Fruit fly (Drosophila melanogaster): ENCODE measurements around the gene mTerf5.

The mTerf5 gene

DNA sequence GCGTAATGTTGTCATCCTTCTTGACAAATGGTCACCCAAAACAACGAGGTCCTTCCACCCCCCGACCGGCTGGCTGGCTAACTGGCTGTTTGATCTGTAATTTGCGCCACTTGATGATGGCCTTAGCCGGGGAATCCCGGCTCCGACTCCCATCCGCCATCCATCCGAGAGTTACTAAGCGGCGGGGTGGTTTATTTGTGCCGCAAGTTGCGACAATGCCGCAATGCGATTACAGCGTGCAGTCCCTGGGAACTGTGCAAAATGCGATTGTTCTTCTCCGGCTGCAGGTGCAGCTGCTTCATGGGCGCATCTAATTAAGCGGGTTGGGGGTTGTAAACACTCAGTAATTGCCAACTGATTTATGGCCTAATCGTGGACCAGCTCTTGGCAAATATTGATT is 36.5 kb upstream of the mTerf5 start:
- TF ChIP-seq CG7045 (GFP tag; optimal IDR thresholded peaks at IDR 0.05) (no peak), cnc (optimal IDR thresholded peaks at IDR 0.05) (no peak), Mnt (GFP tag; optimal IDR thresholded peaks at IDR 0.05) (no peak), CG12768 (GFP tag; optimal IDR thresholded peaks at IDR 0.05) (no peak), bab1 (GFP tag; optimal IDR thresholded peaks at IDR 0.05) (no peak), CG33017 (tag; optimal IDR thresholded peaks at IDR 0.05) (no peak), tj (GFP tag; optimal IDR thresholded peaks at IDR 0.05) (no peak), kay (GFP tag; ENCODE audit: borderline replicate concordance) (no peak), CG11617 (GFP tag; optimal IDR thresholded peaks at IDR 0.05) (no peak), CG1620 (GFP tag; optimal IDR thresholded peaks at IDR 0.05) (no peak), pad (GFP tag; optimal IDR thresholded peaks at IDR 0.05) (no peak), Crg-1 (GFP tag; optimal IDR thresholded peaks at IDR 0.05) (no peak), CG5204 (GFP tag; optimal IDR thresholded peaks at IDR 0.05) (no peak)

DNA sequence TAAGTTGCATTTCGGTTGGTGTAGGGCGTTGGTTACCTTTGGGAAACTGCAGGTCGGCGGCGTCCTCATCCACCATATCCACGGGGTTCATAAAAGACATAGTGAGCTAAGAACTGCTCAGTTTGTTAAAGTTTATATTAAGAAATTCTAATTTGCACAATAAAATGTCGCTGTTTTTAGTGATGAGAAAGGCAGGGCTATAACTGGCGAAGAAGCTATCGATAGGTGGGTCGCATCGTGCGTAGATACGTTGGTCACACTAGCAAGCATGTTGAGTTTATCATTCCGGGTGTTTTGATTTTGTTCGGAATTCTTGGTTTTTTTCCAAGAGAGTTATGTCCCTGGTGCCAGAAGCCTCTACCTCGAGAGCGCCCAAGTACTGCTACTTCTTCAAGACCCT is 31.8 kb upstream of the mTerf5 start, which contains the start of the genes Ada2a, Polr2D, Tgs1 and moi:
Ada2a (minus strand) TSS at position 207 of the 400 bp plus-strand sequence.
Polr2D (minus strand) TSS at position 207 of the 400 bp plus-strand sequence.
Tgs1 (plus strand) TSS at position 250 of the 400 bp plus-strand sequence.
moi (plus strand) TSS at position 250 of the 400 bp plus-strand sequence.
- TF ChIP-seq Hr96 (GFP tag; optimal IDR thresholded peaks at IDR 0.05) (no peak), CG12768 (GFP tag; optimal IDR thresholded peaks at IDR 0.05) (no peak), CG33017 (tag; optimal IDR thresholded peaks at IDR 0.05) (no peak), bab1 (GFP tag; optimal IDR thresholded peaks at IDR 0.05) (peak; percentile 57), Mnt (GFP tag; optimal IDR thresholded peaks at IDR 0.05) (peak; percentile 21), kay (GFP tag; ENCODE audit: borderline replicate concordance) (no peak), toe (GFP tag; optimal IDR thresholded peaks at IDR 0.05) (no peak), CG5204 (GFP tag; optimal IDR thresholded peaks at IDR 0.05) (no peak)

DNA sequence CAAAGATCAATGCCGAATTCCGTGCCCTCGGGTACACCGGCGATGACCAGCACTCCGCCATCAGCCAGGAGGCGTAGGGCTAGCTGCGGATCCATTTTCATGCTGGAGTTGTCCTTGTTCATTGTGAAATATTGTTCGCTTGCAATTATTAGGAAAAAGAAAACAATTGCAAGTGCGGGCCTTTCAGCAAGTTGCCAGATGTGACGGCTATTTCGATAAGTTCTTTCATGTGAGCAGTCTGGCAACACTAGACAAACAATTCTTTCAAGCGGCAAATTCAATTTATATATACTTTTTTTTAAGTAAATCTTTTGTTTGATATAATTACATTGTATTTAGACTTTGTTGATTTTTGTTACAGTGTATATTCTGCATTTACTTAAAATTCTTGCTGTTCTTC is 29.1 kb upstream of the mTerf5 start, which contains the start of gene CG12320:
CG12320 (minus strand) TSS at position 157 of the 400 bp plus-strand sequence.
- TF ChIP-seq bab1 (GFP tag; optimal IDR thresholded peaks at IDR 0.05) (peak; percentile 45), Mnt (GFP tag; optimal IDR thresholded peaks at IDR 0.05) (no peak), CG1620 (GFP tag; optimal IDR thresholded peaks at IDR 0.05) (no peak), CG14711 (tag; optimal IDR thresholded peaks at IDR 0.05) (no peak)

DNA sequence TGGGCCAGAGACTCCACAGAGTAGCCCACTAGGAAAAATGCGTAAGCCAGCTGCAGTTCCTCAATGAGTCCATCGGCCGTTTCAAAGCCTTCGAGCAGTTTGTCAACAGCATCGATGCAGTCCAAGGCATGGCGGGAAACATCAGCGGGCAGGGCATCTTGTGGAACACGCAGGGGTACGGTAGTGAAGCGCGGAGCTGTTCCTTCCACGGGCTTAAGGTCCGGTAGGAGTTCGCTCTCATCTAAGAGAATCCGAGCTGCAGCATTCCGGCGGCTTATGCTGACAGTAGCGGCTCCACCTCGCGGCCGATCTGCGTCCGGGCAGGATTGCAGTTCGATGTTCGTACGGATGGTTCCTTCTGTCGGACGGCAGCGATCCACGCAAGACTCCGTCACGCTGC is 28.4 kb upstream of the mTerf5 start:
- TF ChIP-seq Clk (GFP tag; optimal IDR thresholded peaks at IDR 0.05) (no peak), CG1620 (GFP tag; optimal IDR thresholded peaks at IDR 0.05) (no peak), kay (GFP tag; ENCODE audit: borderline replicate concordance) (no peak)

DNA sequence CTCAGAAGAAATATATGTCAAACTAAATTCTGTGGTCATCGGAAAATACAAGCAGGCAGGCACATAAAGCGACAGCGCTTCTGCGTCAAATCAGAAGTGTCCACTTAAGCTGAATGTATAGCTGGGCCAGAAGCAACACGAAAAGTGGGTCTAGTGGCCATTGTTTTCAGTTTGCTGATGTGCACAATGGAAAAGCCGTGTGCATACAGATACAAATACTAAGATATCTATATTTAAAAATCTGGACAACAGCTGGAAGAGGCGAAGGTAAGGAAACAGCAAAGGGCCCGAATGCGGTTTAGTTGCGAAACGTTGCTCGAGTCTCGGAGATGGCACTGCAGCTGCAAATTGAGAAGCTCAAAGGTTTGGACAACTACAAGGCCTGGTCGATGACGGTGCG is 27.3 kb upstream of the mTerf5 start, which contains the start of gene CG18598:
CG18598 (plus strand) TSS at position 301 of the 400 bp plus-strand sequence.
- TF ChIP-seq Hr96 (GFP tag; optimal IDR thresholded peaks at IDR 0.05) (no peak), bab1 (GFP tag; optimal IDR thresholded peaks at IDR 0.05) (no peak), CG14711 (tag; optimal IDR thresholded peaks at IDR 0.05) (no peak), tj (GFP tag; optimal IDR thresholded peaks at IDR 0.05) (peak; percentile 26)

DNA sequence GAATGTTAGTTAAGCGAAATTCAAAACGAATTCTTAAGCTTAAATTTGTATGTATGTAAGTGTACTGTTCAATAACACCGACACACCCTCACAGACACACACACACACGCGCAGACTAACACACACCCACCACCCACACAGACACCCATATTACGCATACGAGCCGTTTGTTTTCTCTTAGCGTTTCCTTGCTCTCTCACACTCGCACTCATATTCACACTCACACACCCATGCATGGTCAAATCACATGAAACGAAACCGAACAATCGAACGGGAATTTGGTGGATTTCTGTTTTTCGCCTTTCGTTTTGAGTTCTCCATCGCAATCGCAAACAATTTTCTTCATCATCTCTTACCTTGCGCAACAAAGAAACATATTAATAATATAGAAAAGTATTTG is 25.8 kb upstream of the mTerf5 start:
- peak; percentile 43 for TF ChIP-seq ovo (GFP tag; optimal IDR thresholded peaks at IDR 0.05)
- TF ChIP-seq CG7045 (GFP tag; optimal IDR thresholded peaks at IDR 0.05), result no peak
- no peak for TF ChIP-seq Mnt (GFP tag; optimal IDR thresholded peaks at IDR 0.05)
- TF ChIP-seq tj (GFP tag; optimal IDR thresholded peaks at IDR 0.05), result peak; percentile 46
- TF ChIP-seq CG12768 (GFP tag; optimal IDR thresholded peaks at IDR 0.05), result no peak
- peak; percentile 19 for TF ChIP-seq pad (GFP tag; optimal IDR thresholded peaks at IDR 0.05)

DNA sequence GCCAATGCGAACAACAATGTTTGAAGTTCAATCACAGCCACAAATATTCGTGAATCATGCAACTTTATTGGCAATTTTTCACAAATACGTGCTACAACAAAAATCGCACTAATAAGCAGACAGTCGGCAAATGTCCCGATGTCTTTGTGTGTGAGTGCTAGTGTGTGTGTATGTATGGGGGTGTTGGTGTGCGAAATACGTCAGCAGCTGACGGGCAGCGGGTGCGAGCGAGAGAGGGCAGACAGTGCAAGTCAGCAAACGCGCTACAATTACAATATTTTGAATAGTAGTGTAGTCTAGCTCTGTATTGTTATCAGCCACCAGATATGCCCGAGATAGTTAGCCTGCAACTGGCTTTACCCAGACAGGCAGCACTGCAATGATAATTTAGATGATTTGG is 22.6 kb upstream of the mTerf5 start:
- TF ChIP-seq CG12768 (GFP tag; optimal IDR thresholded peaks at IDR 0.05), result peak; percentile 68
- peak in 1 of 2 experiments; percentile 83 for TF ChIP-seq cnc (optimal IDR thresholded peaks at IDR 0.05)
- TF ChIP-seq tj (GFP tag; optimal IDR thresholded peaks at IDR 0.05), result peak; percentile 95
- TF ChIP-seq cic (GFP tag; optimal IDR thresholded peaks at IDR 0.05), result peak; percentile 84
- TF ChIP-seq bab1 (GFP tag; optimal IDR thresholded peaks at IDR 0.05), result peak; percentile 19
- TF ChIP-seq Mnt (GFP tag; optimal IDR thresholded peaks at IDR 0.05), result no peak
- TF ChIP-seq pad (GFP tag; optimal IDR thresholded peaks at IDR 0.05), result no peak

DNA sequence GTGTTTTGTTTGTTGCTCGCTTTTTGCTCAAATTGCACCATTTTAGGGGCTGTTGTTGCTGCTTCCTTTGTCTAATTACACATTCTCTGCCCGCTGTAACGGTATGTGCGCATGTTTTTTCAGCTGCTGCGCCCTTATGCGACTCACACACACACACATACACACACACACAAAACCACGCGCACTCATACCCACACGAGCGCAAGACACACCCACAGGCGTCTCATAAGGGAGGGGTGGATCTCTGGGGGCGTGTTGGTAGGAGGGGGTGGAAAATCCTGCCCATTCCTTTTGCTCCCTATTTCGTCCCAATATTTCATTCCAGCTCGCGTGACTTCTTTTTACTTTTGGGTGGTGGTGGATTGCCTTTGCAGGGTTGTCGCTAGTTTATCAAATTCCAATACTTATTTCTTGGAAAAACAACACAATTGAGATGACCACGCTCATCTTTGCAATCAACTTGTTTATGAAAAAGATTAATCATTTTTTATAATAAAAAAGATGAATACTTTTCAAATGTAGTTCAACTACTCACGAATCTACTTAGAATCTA is 21.6 kb upstream of the mTerf5 start:
- no peak for TF ChIP-seq CG12768 (GFP tag; optimal IDR thresholded peaks at IDR 0.05)
- TF ChIP-seq Clk (GFP tag; optimal IDR thresholded peaks at IDR 0.05), result no peak
- no peak for TF ChIP-seq CG11617 (GFP tag; optimal IDR thresholded peaks at IDR 0.05)
- TF ChIP-seq cnc (optimal IDR thresholded peaks at IDR 0.05), result no peak
- TF ChIP-seq pad (GFP tag; optimal IDR thresholded peaks at IDR 0.05), result no peak
- TF ChIP-seq toe (GFP tag; optimal IDR thresholded peaks at IDR 0.05), result no peak
- no peak for TF ChIP-seq CG7101 (tag; optimal IDR thresholded peaks at IDR 0.05)
- TF ChIP-seq ovo (GFP tag; optimal IDR thresholded peaks at IDR 0.05), result peak; percentile 73
- no peak for TF ChIP-seq Hr96 (GFP tag; optimal IDR thresholded peaks at IDR 0.05)
- TF ChIP-seq CG14711 (tag; optimal IDR thresholded peaks at IDR 0.05), result peak; percentile 80
- TF ChIP-seq kay (GFP tag; ENCODE audit: borderline replicate concordance), result peak; percentile 73
- no peak for TF ChIP-seq CG33017 (tag; optimal IDR thresholded peaks at IDR 0.05)
- no peak for TF ChIP-seq tj (GFP tag; optimal IDR thresholded peaks at IDR 0.05)
- no peak for TF ChIP-seq Mnt (GFP tag; optimal IDR thresholded peaks at IDR 0.05)
- TF ChIP-seq CG5204 (GFP tag; optimal IDR thresholded peaks at IDR 0.05), result no peak

Data from whole organism, adult.